Worm (Caenorhabditis elegans) whole organism, late embryonic: ENCODE results near the gene aass-1.

Experiments used
- C38D4.7 ChIP-seq: fragments of 200-800 bp; sonication (Bioruptor generic); optimal IDR thresholded peaks from 2 replicates; lab custom pipeline; 2018; ENCODE audit warnings: mild to moderate bottlenecking, missing genetic modification characterization, moderate library complexity, missing compliant biosample characterization
- ama-1 ChIP-seq: fragments of 150-350 bp; optimal IDR thresholded peaks from 2 replicates; lab custom pipeline; 2014
- ceh-2 ChIP-seq: sonication (generic microtip); optimal IDR thresholded peaks from 2 replicates; lab custom pipeline; 2016; ENCODE audit warnings: missing genotype, missing genetic modification characterization, missing compliant biosample characterization
- dmd-4 ChIP-seq: sonication (generic microtip); optimal IDR thresholded peaks from 2 replicates; lab custom pipeline; 2016; ENCODE audit warnings: borderline replicate concordance, missing genetic modification characterization, missing compliant biosample characterization
- elt-2 ChIP-seq: sonication (generic microtip); optimal IDR thresholded peaks from 2 replicates; lab custom pipeline; 2016; ENCODE audit warnings: missing genetic modification reagents, missing genetic modification characterization, missing compliant biosample characterization
- nhr-232 ChIP-seq: sonication (generic microtip); optimal IDR thresholded peaks from 2 replicates; lab custom pipeline; 2016; ENCODE audit warnings: missing genetic modification characterization, missing compliant biosample characterization
- sox-2 ChIP-seq: fragments of 200-800 bp; sonication (Bioruptor generic); IDR thresholded peaks from 2 replicates; pipeline ENCODE4 v1.3.6; 2022; ENCODE audit warnings: missing genetic modification reagents, missing genetic modification characterization, missing compliant biosample characterization
- sox-4 ChIP-seq: sonication (generic microtip); optimal IDR thresholded peaks from 2 replicates; lab custom pipeline; 2017; ENCODE audit warnings: mild to moderate bottlenecking, missing genetic modification characterization, inconsistent platforms, missing compliant biosample characterization
- ztf-16 ChIP-seq: sonication (generic microtip); optimal IDR thresholded peaks from 2 replicates; lab custom pipeline; 2017; ENCODE audit warnings: missing genetic modification characterization, missing compliant biosample characterization

- no peak for TF ChIP-seq ceh-2
- no peak for TF ChIP-seq C38D4.7 (GFP tag; lab: Kevin White, UChicago)
- TF ChIP-seq dmd-4 (tag; lab: Kevin White, UChicago): no peak
- no peak for TF ChIP-seq sox-4
- no peak for TF ChIP-seq ama-1 (lab: Kevin White, UChicago)
- TF ChIP-seq ztf-16: no peak
- TF ChIP-seq elt-2 (tag; lab: Kevin White, UChicago): no peak
- TF ChIP-seq sox-2 (GFP tag; lab: Robert Waterston, UW): no peak
- TF ChIP-seq nhr-232 (tag; lab: Kevin White, UChicago): no peak
Observed at ce11 chrIV:218252-218651, 26.7 kb upstream of the aass-1 start, which contains the start of gene prdx-6.
